Fruit fly (Drosophila melanogaster): ENCODE results near the gene CG5080.

The CG5080 gene

dm6 chr2L:1199166-1199565 lies 35.5 kb upstream of the CG5080 start, which contains the start of the genes CG5139 and CG43348:
TSS of gene CG5139 (minus strand) at chr2L:1199266.
TSS of gene CG43348 (plus strand) at chr2L:1199412.
- TF ChIP-seq CG1620 (GFP tag; optimal IDR thresholded peaks at IDR 0.05), result no peak
- no peak for TF ChIP-seq pad (GFP tag; optimal IDR thresholded peaks at IDR 0.05)

dm6 chr2L:1185642-1186497 lies 22.2 kb upstream of the CG5080 start, which contains the start of gene CG5001:
TSS of gene CG5001 (plus strand) at chr2L:1185757.
- TF ChIP-seq toe (GFP tag; optimal IDR thresholded peaks at IDR 0.05), result no peak
- TF ChIP-seq CG11617 (GFP tag; optimal IDR thresholded peaks at IDR 0.05), result peak; percentile 49
- no peak for TF ChIP-seq CG5204 (GFP tag; optimal IDR thresholded peaks at IDR 0.05)
- peak; percentile 61 for TF ChIP-seq Mnt (GFP tag; optimal IDR thresholded peaks at IDR 0.05)
- TF ChIP-seq CG33017 (tag; optimal IDR thresholded peaks at IDR 0.05), result peak; percentile 69
- peak; percentile 61 for TF ChIP-seq CG12768 (GFP tag; optimal IDR thresholded peaks at IDR 0.05)
- peak; percentile 83 for TF ChIP-seq CG7101 (tag; optimal IDR thresholded peaks at IDR 0.05)
- no peak for TF ChIP-seq cnc (optimal IDR thresholded peaks at IDR 0.05)
- TF ChIP-seq tj (GFP tag; optimal IDR thresholded peaks at IDR 0.05), result no peak
- TF ChIP-seq cic (GFP tag; optimal IDR thresholded peaks at IDR 0.05), result peak; percentile 98
- no peak for TF ChIP-seq Crg-1 (GFP tag; optimal IDR thresholded peaks at IDR 0.05)
- peak; percentile 22 for TF ChIP-seq CG1620 (GFP tag; optimal IDR thresholded peaks at IDR 0.05)
- TF ChIP-seq bab1 (GFP tag; optimal IDR thresholded peaks at IDR 0.05), result peak; percentile 56
- TF ChIP-seq CG14711 (tag; optimal IDR thresholded peaks at IDR 0.05), result peak; percentile 76
- TF ChIP-seq ovo (GFP tag; optimal IDR thresholded peaks at IDR 0.05), result peak; percentile 38
- TF ChIP-seq Clk (GFP tag; optimal IDR thresholded peaks at IDR 0.05), result no peak
- peak; percentile 38 for TF ChIP-seq CG7045 (GFP tag; optimal IDR thresholded peaks at IDR 0.05)
- TF ChIP-seq kay (GFP tag; ENCODE audit: borderline replicate concordance), result peak; percentile 79
- TF ChIP-seq Hr96 (GFP tag; optimal IDR thresholded peaks at IDR 0.05), result no peak
- TF ChIP-seq pad (GFP tag; optimal IDR thresholded peaks at IDR 0.05), result no peak

dm6 chr2L:1183799-1184198 lies 20.1 kb upstream of the CG5080 start, which contains the start of the genes CG5126 and Tgt:
TSS of gene CG5126 (minus strand) at chr2L:1184020.
TSS of gene Tgt (plus strand) at chr2L:1184065.
- peak; percentile 83 for TF ChIP-seq Mnt (GFP tag; optimal IDR thresholded peaks at IDR 0.05)
- no peak for TF ChIP-seq CG33017 (tag; optimal IDR thresholded peaks at IDR 0.05)

dm6 chr2L:1177522-1177921 lies 13.8 kb upstream of the CG5080 start, which contains the start of gene CG4896:
TSS of gene CG4896 (plus strand) at chr2L:1177690.
- TF ChIP-seq Mnt (GFP tag; optimal IDR thresholded peaks at IDR 0.05), result no peak
- TF ChIP-seq CG7045 (GFP tag; optimal IDR thresholded peaks at IDR 0.05), result no peak
- no peak for TF ChIP-seq toe (GFP tag; optimal IDR thresholded peaks at IDR 0.05)
- no peak for TF ChIP-seq CG14711 (tag; optimal IDR thresholded peaks at IDR 0.05)
- no peak for TF ChIP-seq cnc (optimal IDR thresholded peaks at IDR 0.05)
- no peak for TF ChIP-seq CG11617 (GFP tag; optimal IDR thresholded peaks at IDR 0.05)
- no peak for TF ChIP-seq ovo (GFP tag; optimal IDR thresholded peaks at IDR 0.05)
- no peak for TF ChIP-seq Hr96 (GFP tag; optimal IDR thresholded peaks at IDR 0.05)
- peak; percentile 53 for TF ChIP-seq CG1620 (GFP tag; optimal IDR thresholded peaks at IDR 0.05)
- TF ChIP-seq pad (GFP tag; optimal IDR thresholded peaks at IDR 0.05), result peak; percentile 21
- no peak for TF ChIP-seq Clk (GFP tag; optimal IDR thresholded peaks at IDR 0.05)
- TF ChIP-seq CG33017 (tag; optimal IDR thresholded peaks at IDR 0.05), result no peak
- TF ChIP-seq CG12768 (GFP tag; optimal IDR thresholded peaks at IDR 0.05), result no peak
- peak; percentile 52 for TF ChIP-seq bab1 (GFP tag; optimal IDR thresholded peaks at IDR 0.05)
- TF ChIP-seq CG5204 (GFP tag; optimal IDR thresholded peaks at IDR 0.05), result no peak
- peak; percentile 11 for TF ChIP-seq cic (GFP tag; optimal IDR thresholded peaks at IDR 0.05)
- no peak for TF ChIP-seq kay (GFP tag; ENCODE audit: borderline replicate concordance)
- peak; percentile 40 for TF ChIP-seq CG7101 (tag; optimal IDR thresholded peaks at IDR 0.05)
- peak; percentile 37 for TF ChIP-seq Crg-1 (GFP tag; optimal IDR thresholded peaks at IDR 0.05)
- TF ChIP-seq tj (GFP tag; optimal IDR thresholded peaks at IDR 0.05), result no peak

dm6 chr2L:1172704-1173107 lies 9.0 kb upstream of the CG5080 start, which contains the start of the genes Charon and CG4887:
TSS of gene Charon (minus strand) at chr2L:1172805.
TSS of gene CG4887 (plus strand) at chr2L:1173009.
- TF ChIP-seq toe (GFP tag; optimal IDR thresholded peaks at IDR 0.05), result peak; percentile 94
- peak; percentile 78 for TF ChIP-seq CG33017 (tag; optimal IDR thresholded peaks at IDR 0.05)
- TF ChIP-seq bab1 (GFP tag; optimal IDR thresholded peaks at IDR 0.05), result peak; percentile 70
- TF ChIP-seq tj (GFP tag; optimal IDR thresholded peaks at IDR 0.05), result peak; percentile 69
- TF ChIP-seq Clk (GFP tag; optimal IDR thresholded peaks at IDR 0.05), result peak; percentile 79
- TF ChIP-seq CG12768 (GFP tag; optimal IDR thresholded peaks at IDR 0.05), result peak; percentile 79
- peak; percentile 74 for TF ChIP-seq pad (GFP tag; optimal IDR thresholded peaks at IDR 0.05)
- TF ChIP-seq CG7101 (tag; optimal IDR thresholded peaks at IDR 0.05), result peak; percentile 86
- peak; percentile 78 for TF ChIP-seq CG14711 (tag; optimal IDR thresholded peaks at IDR 0.05)
- peak; percentile 90 for TF ChIP-seq CG1620 (GFP tag; optimal IDR thresholded peaks at IDR 0.05)
- no peak for TF ChIP-seq cnc (optimal IDR thresholded peaks at IDR 0.05)
- TF ChIP-seq CG11617 (GFP tag; optimal IDR thresholded peaks at IDR 0.05), result peak; percentile 81
- peak; percentile 87 for TF ChIP-seq ovo (GFP tag; optimal IDR thresholded peaks at IDR 0.05)
- peak; percentile 90 for TF ChIP-seq Crg-1 (GFP tag; optimal IDR thresholded peaks at IDR 0.05)
- TF ChIP-seq CG5204 (GFP tag; optimal IDR thresholded peaks at IDR 0.05), result no peak
- TF ChIP-seq cic (GFP tag; optimal IDR thresholded peaks at IDR 0.05), result peak; percentile 56
- no peak for TF ChIP-seq kay (GFP tag; ENCODE audit: borderline replicate concordance)
- TF ChIP-seq Mnt (GFP tag; optimal IDR thresholded peaks at IDR 0.05), result peak; percentile 84
- TF ChIP-seq Hr96 (GFP tag; optimal IDR thresholded peaks at IDR 0.05), result peak; percentile 93
- TF ChIP-seq CG7045 (GFP tag; optimal IDR thresholded peaks at IDR 0.05), result peak; percentile 82
